Fruit fly (Drosophila melanogaster) S2 (cell line): ENCODE measurements around the gene CG44141.

Experiments
- CG8478 ChIP-seq: fragments of >200 bp; optimal IDR thresholded peaks from 2 replicates; lab custom pipeline; 2018
- CTCF ChIP-seq, 2 experiments: fragments of >200 bp; optimal IDR thresholded peaks; 2 replicates each; lab custom pipeline; 2018

DNA sequence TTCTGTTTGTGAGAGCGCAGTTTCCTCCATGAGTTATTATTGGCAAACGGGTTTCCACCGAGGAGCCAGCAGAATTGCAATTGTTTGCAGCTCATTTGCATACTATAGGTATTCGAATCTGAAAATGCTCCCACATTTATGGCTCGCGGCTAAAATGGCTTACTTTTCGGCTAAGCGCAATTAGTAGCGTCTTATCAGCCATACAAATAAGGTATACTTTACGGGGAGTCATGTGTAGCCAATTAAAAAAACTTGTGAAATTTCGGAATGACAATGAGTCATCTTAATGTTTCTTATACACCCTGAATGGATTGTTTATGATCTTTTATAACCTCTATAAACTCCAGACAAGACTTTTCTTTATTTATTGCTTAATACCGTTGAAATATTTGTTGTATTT, 50.1 kb downstream of the CG44141 start:
- TF ChIP-seq CTCF (optimal IDR thresholded peaks at IDR 0.05; lab: Kevin White, UChicago): no peak
- no peak for TF ChIP-seq CG8478 (lab: Kevin White, UChicago)
